Fruit fly (Drosophila melanogaster) whole organism, embryonic: ENCODE measurements around the gene Alp5.

Experiments used
- Atf6 ChIP-seq: fragments of 200-800 bp; sonication (Bioruptor generic); IDR thresholded peaks from 2 replicates; pipeline ENCODE4 v1.3.6; 2022; ENCODE audit warnings: missing biosample characterization, missing genetic modification characterization
- BtbVII ChIP-seq: fragments of 200-800 bp; sonication (Bioruptor generic); optimal IDR thresholded peaks from 3 replicates; lab custom pipeline; 2017; ENCODE audit warnings: missing biosample characterization, mild to moderate bottlenecking, missing genetic modification characterization
- CG10274 ChIP-seq: fragments of 200-800 bp; sonication (Bioruptor generic); optimal IDR thresholded peaks from 3 replicates; lab custom pipeline; 2017; ENCODE audit warnings: missing biosample characterization, mild to moderate bottlenecking, missing genetic modification characterization
- CG10543 ChIP-seq: fragments of 200-800 bp; sonication (Bioruptor generic); optimal IDR thresholded peaks from 3 replicates; lab custom pipeline; 2017; ENCODE audit warnings: missing biosample characterization, mild to moderate bottlenecking, missing genetic modification characterization, moderate library complexity
- CG11504 ChIP-seq: fragments of 200-800 bp; sonication (Bioruptor generic); optimal IDR thresholded peaks from 3 replicates; lab custom pipeline; 2019; ENCODE audit warnings: missing biosample characterization, mild to moderate bottlenecking, missing genetic modification characterization, moderate library complexity
- CG11695 ChIP-seq: fragments of 200-800 bp; sonication (Bioruptor generic); IDR thresholded peaks from 3 replicates; pipeline ENCODE4 v1.3.6; 2022; ENCODE audit warnings: missing biosample characterization, missing genetic modification characterization
- CG12236 ChIP-seq: fragments of 200-800 bp; sonication (Bioruptor generic); optimal IDR thresholded peaks from 2 replicates; lab custom pipeline; 2016; ENCODE audit warnings: missing biosample characterization, missing genetic modification characterization
- CG12769 ChIP-seq: fragments of 200-800 bp; sonication (Bioruptor generic); optimal IDR thresholded peaks from 2 replicates; lab custom pipeline; 2019; ENCODE audit warnings: missing biosample characterization, mild to moderate bottlenecking, missing genetic modification characterization, moderate library complexity
- CG13296 ChIP-seq: fragments of 200-800 bp; sonication (Bioruptor generic); optimal IDR thresholded peaks from 3 replicates; lab custom pipeline; 2018; ENCODE audit warnings: missing biosample characterization, mild to moderate bottlenecking, missing genetic modification characterization
- CG13894 ChIP-seq: fragments of 200-800 bp; sonication (Bioruptor generic); optimal IDR thresholded peaks from 3 replicates; lab custom pipeline; 2018; ENCODE audit warnings: missing biosample characterization, mild to moderate bottlenecking, missing genetic modification characterization, moderate library complexity
- CG1603 ChIP-seq: fragments of 200-800 bp; sonication (Bioruptor generic); optimal IDR thresholded peaks from 2 replicates; lab custom pipeline; 2019; ENCODE audit warnings: missing biosample characterization, mild to moderate bottlenecking, missing genetic modification characterization, moderate library complexity
- CG17802 ChIP-seq: fragments of 200-800 bp; sonication (Bioruptor generic); optimal IDR thresholded peaks from 2 replicates; lab custom pipeline; 2018; ENCODE audit warnings: missing biosample characterization, mild to moderate bottlenecking, missing genetic modification characterization, moderate library complexity
- CG2129 ChIP-seq: fragments of 200-800 bp; sonication (Bioruptor generic); IDR thresholded peaks from 2 replicates; pipeline ENCODE4 v1.3.6; 2022; ENCODE audit warnings: missing biosample characterization, missing genetic modification characterization; ENCODE audit not compliant: partially characterized antibody
- CG32532 ChIP-seq: fragments of 200-800 bp; sonication (Bioruptor generic); IDR thresholded peaks from 2 replicates; pipeline ENCODE4 v1.3.6; 2022; ENCODE audit warnings: missing biosample characterization, missing genetic modification characterization
- CG5953 ChIP-seq: fragments of 200-800 bp; sonication (Bioruptor generic); IDR thresholded peaks from 2 replicates; pipeline ENCODE4 v1.3.6; 2022; ENCODE audit warnings: missing biosample characterization, missing genetic modification characterization
- CG6254 ChIP-seq: fragments of 200-800 bp; sonication (Bioruptor generic); optimal IDR thresholded peaks from 3 replicates; lab custom pipeline; 2017; ENCODE audit warnings: mild to moderate bottlenecking, missing biosample characterization, missing genetic modification reagents, missing genetic modification characterization
- CG6813 ChIP-seq: fragments of 200-800 bp; sonication (Bioruptor generic); optimal IDR thresholded peaks from 2 replicates; lab custom pipeline; 2017; ENCODE audit warnings: missing biosample characterization, missing genetic modification characterization, mild to moderate bottlenecking, moderate library complexity, missing genetic modification reagents
- CG7745 ChIP-seq: fragments of 200-800 bp; sonication (Bioruptor generic); optimal IDR thresholded peaks from 2 replicates; lab custom pipeline; 2018; ENCODE audit warnings: missing biosample characterization, mild to moderate bottlenecking, missing genetic modification characterization, moderate library complexity
- Dbx ChIP-seq: fragments of 200-800 bp; sonication (Bioruptor generic); IDR thresholded peaks from 3 replicates; pipeline ENCODE4 v1.3.6; 2022; ENCODE audit warnings: missing biosample characterization, missing genetic modification characterization
- Deaf1 ChIP-seq: fragments of 200-800 bp; optimal IDR thresholded peaks from 3 replicates; lab custom pipeline; 2019; ENCODE audit warnings: missing biosample characterization, mild to moderate bottlenecking, missing genetic modification characterization, moderate library complexity
- Doc3 ChIP-seq: fragments of 200-800 bp; sonication (Bioruptor generic); IDR thresholded peaks from 3 replicates; pipeline ENCODE4 v1.3.6; 2022; ENCODE audit warnings: missing biosample characterization, missing genetic modification characterization; ENCODE audit not compliant: partially characterized antibody
- ERR ChIP-seq: fragments of 200-800 bp; sonication (Bioruptor generic); optimal IDR thresholded peaks from 2 replicates; lab custom pipeline; 2016; ENCODE audit warnings: missing biosample characterization, missing genetic modification characterization
- Elba2 ChIP-seq: fragments of 200-800 bp; sonication (Bioruptor generic); optimal IDR thresholded peaks from 3 replicates; lab custom pipeline; 2016; ENCODE audit warnings: missing biosample characterization, missing genetic modification characterization
- Med ChIP-seq: fragments of 200-800 bp; sonication (Bioruptor generic); peaks from one replicate; lab custom pipeline; 2016; ENCODE audit warnings: missing biosample characterization, missing genetic modification characterization, mild to moderate bottlenecking, inconsistent platforms, moderate library complexity
- Meics ChIP-seq: fragments of 200-800 bp; sonication (Bioruptor generic); optimal IDR thresholded peaks from 2 replicates; lab custom pipeline; 2017; ENCODE audit warnings: missing biosample characterization, mild to moderate bottlenecking, missing genetic modification characterization
- Poxn ChIP-seq: fragments of 200-800 bp; sonication (Bioruptor generic); IDR thresholded peaks from 2 replicates; pipeline ENCODE4 v1.3.6; 2022; ENCODE audit warnings: missing biosample characterization, missing genetic modification characterization
- Rfx ChIP-seq: fragments of 200-800 bp; sonication (Bioruptor generic); IDR thresholded peaks from 2 replicates; pipeline ENCODE4 v1.3.6; 2022; ENCODE audit warnings: missing biosample characterization, missing genetic modification characterization
- Tbp ChIP-seq: fragments of >200 bp; optimal IDR thresholded peaks from 2 replicates; lab custom pipeline; 2018; ENCODE audit warnings: missing biosample characterization, missing genetic modification characterization
- abd-A ChIP-seq: fragments of 200-800 bp; sonication (Bioruptor generic); optimal IDR thresholded peaks from 3 replicates; lab custom pipeline; 2019; ENCODE audit warnings: missing biosample characterization, mild to moderate bottlenecking, missing genetic modification characterization, moderate library complexity
- caup ChIP-seq: fragments of 200-800 bp; sonication (Bioruptor generic); optimal IDR thresholded peaks from 3 replicates; lab custom pipeline; 2017; ENCODE audit warnings: missing biosample characterization, mild to moderate bottlenecking, missing genetic modification characterization, moderate library complexity; ENCODE audit not compliant: severe bottlenecking
- ci ChIP-seq: fragments of 200-800 bp; sonication (Bioruptor generic); IDR thresholded peaks from 3 replicates; pipeline ENCODE4 v1.3.6; 2022; ENCODE audit warnings: missing biosample characterization, missing genetic modification characterization
- crol ChIP-seq: fragments of 200-800 bp; sonication (Bioruptor generic); IDR thresholded peaks from 2 replicates; pipeline ENCODE4 v1.3.6; 2022; ENCODE audit warnings: missing biosample characterization, missing genetic modification characterization
- dati ChIP-seq: fragments of 200-800 bp; sonication (Bioruptor generic); IDR thresholded peaks from 2 replicates; pipeline ENCODE4 v1.3.6; 2022; ENCODE audit warnings: missing biosample characterization, missing genetic modification characterization
- ewg ChIP-seq: fragments of 200-800 bp; sonication (Bioruptor generic); optimal IDR thresholded peaks from 3 replicates; lab custom pipeline; 2017; ENCODE audit warnings: mild to moderate bottlenecking, missing biosample characterization, missing genetic modification reagents, missing genetic modification characterization
- grn ChIP-seq: fragments of 200-800 bp; sonication (Bioruptor generic); optimal IDR thresholded peaks from 3 replicates; lab custom pipeline; 2017; ENCODE audit warnings: missing biosample characterization, missing genetic modification characterization
- hkb ChIP-seq, 2 experiments: fragments of 200-800 bp in 1 of 2; fragments of >200 bp in 1 of 2; sonication (Bioruptor generic) in 1 of 2; IDR thresholded peaks in 1 of 2; optimal IDR thresholded peaks in 1 of 2; 2 replicates each; pipeline versions ENCODE4 v1.3.6 to Lab custom; 2017 to 2022; ENCODE audit warnings: missing biosample characterization in 1 of 2, missing genetic modification characterization in 1 of 2
- kay ChIP-seq: fragments of 200-800 bp; sonication (Bioruptor generic); optimal IDR thresholded peaks from 2 replicates; lab custom pipeline; 2016; ENCODE audit warnings: missing biosample characterization, missing genetic modification characterization
- ken ChIP-seq: fragments of 200-800 bp; sonication (Bioruptor generic); IDR thresholded peaks from 3 replicates; pipeline ENCODE4 v1.3.6; 2022; ENCODE audit warnings: missing biosample characterization, missing genetic modification characterization
- nmo ChIP-seq: fragments of 200-800 bp; sonication (Bioruptor generic); optimal IDR thresholded peaks from 2 replicates; lab custom pipeline; 2018; ENCODE audit warnings: missing biosample characterization, mild to moderate bottlenecking, missing genetic modification characterization, moderate library complexity
- odd ChIP-seq: fragments of 200-800 bp; sonication (Bioruptor generic); optimal IDR thresholded peaks from 2 replicates; lab custom pipeline; 2017; ENCODE audit warnings: missing biosample characterization, mild to moderate bottlenecking, missing genetic modification characterization
- org-1 ChIP-seq: fragments of 200-800 bp; sonication (Bioruptor generic); optimal IDR thresholded peaks from 2 replicates; lab custom pipeline; 2017; ENCODE audit warnings: missing biosample characterization, missing genetic modification characterization
- pfk ChIP-seq: fragments of 200-800 bp; sonication (Bioruptor generic); optimal IDR thresholded peaks from 2 replicates; lab custom pipeline; 2018; ENCODE audit warnings: missing biosample characterization, mild to moderate bottlenecking, missing genetic modification characterization, moderate library complexity
- pita ChIP-seq: fragments of 200-800 bp; sonication (Bioruptor generic); optimal IDR thresholded peaks from 2 replicates; lab custom pipeline; 2017; ENCODE audit warnings: missing biosample characterization, mild to moderate bottlenecking, missing genetic modification characterization
- run ChIP-seq: fragments of 200-800 bp; sonication (Bioruptor generic); optimal IDR thresholded peaks from 3 replicates; lab custom pipeline; 2018; ENCODE audit warnings: missing biosample characterization, mild to moderate bottlenecking, missing genetic modification characterization
- sd ChIP-seq: fragments of 200-800 bp; sonication (Bioruptor generic); optimal IDR thresholded peaks from 3 replicates; lab custom pipeline; 2018; ENCODE audit warnings: missing biosample characterization, mild to moderate bottlenecking, missing genetic modification characterization, moderate library complexity
- sima ChIP-seq: fragments of 200-800 bp; sonication (Bioruptor generic); optimal IDR thresholded peaks from 2 replicates; lab custom pipeline; 2016; ENCODE audit warnings: missing biosample characterization, missing genetic modification characterization
- toy ChIP-seq: fragments of 200-800 bp; sonication (Bioruptor generic); IDR thresholded peaks from 2 replicates; pipeline ENCODE4 v1.3.6; 2022; ENCODE audit warnings: missing biosample characterization, missing genetic modification characterization
- wdn ChIP-seq: fragments of 200-800 bp; sonication (Bioruptor generic); IDR thresholded peaks from 2 replicates; pipeline ENCODE4 v1.3.6; 2022; ENCODE audit warnings: missing biosample characterization, missing genetic modification characterization
- zen2 ChIP-seq: fragments of 200-800 bp; sonication (Bioruptor generic); IDR thresholded peaks from 3 replicates; pipeline ENCODE4 v1.3.6; 2022; ENCODE audit warnings: missing biosample characterization, missing genetic modification characterization; ENCODE audit not compliant: partially characterized antibody

The Alp5 gene

dm6 chr3R:20977846-20978295, 28.9 kb downstream of the Alp5 start, which contains the start of gene Calx (continued):
- TF ChIP-seq ken (GFP tag; lab: Robert Waterston, UW) (peak; percentile 67; the same call in 2 of the 3 replicates), ci (GFP tag; lab: Robert Waterston, UW) (peak; percentile 14; the same call in 1 of the 3 replicates), Doc3 (GFP tag; lab: Robert Waterston, UW) (no peak), Med (GFP tag; lab: Kevin White, UChicago) (peak; percentile 70), zen2 (GFP tag; lab: Robert Waterston, UW) (peak; percentile 35; the same call in 1 of the 3 replicates), CG12236 (GFP tag; lab: Kevin White, UChicago) (no peak), pita (GFP tag; lab: Kevin White, UChicago) (no peak), grn (GFP tag; lab: Kevin White, UChicago) (peak; percentile 74), kay (GFP tag; lab: Kevin White, UChicago) (no peak), CG6254 (GFP tag; lab: Kevin White, UChicago) (no peak), CG11504 (peak; percentile 29), pfk (GFP tag; lab: Kevin White, UChicago) (peak; percentile 91), hkb (optimal IDR thresholded peaks at IDR 0.05; lab: Kevin White, UChicago) (no peak), hkb (GFP tag; IDR thresholded peaks at IDR 0.05; lab: Robert Waterston, UW) (no peak), BtbVII (no peak), run (tag; lab: Kevin White, UChicago) (no peak), ewg (GFP tag; lab: Kevin White, UChicago) (peak; percentile 13), CG6813 (GFP tag; lab: Kevin White, UChicago) (no peak), org-1 (GFP tag; lab: Kevin White, UChicago) (no peak), crol (peak; percentile 88), caup (GFP tag; lab: Kevin White, UChicago) (no peak), CG7745 (tag; lab: Kevin White, UChicago) (no peak), CG1603 (tag; lab: Kevin White, UChicago) (no peak), CG13894 (tag; lab: Kevin White, UChicago) (peak; percentile 56), Poxn (no peak), CG2129 (GFP tag; lab: Robert Waterston, UW) (no peak)
- TF ChIP-seq, all 482 proteins: peak for 31

dm6 chr3R:20976649-20977048, 30.1 kb downstream of the Alp5 start:
- no peak for TF ChIP-seq CG32532
- TF ChIP-seq sd (tag; lab: Kevin White, UChicago): no peak
- TF ChIP-seq dati: no peak
- TF ChIP-seq Deaf1: peak; percentile 78
- TF ChIP-seq CG13296 (GFP tag; lab: Kevin White, UChicago): no peak
- 0 out of 2 replicates have a peak, but pooled peaks have one; percentile 49 for TF ChIP-seq Rfx (GFP tag; lab: Robert Waterston, UW)
- no peak for TF ChIP-seq nmo (GFP tag; lab: Kevin White, UChicago)
- no peak for TF ChIP-seq Elba2
- TF ChIP-seq Atf6: 0 out of 2 replicates have a peak, but pooled peaks have one; percentile 8
- TF ChIP-seq wdn (GFP tag; lab: Robert Waterston, UW): 0 out of 2 replicates have a peak, but pooled peaks have one; percentile 32
- TF ChIP-seq odd (GFP tag; lab: Kevin White, UChicago): no peak
- peak; percentile 47 for TF ChIP-seq CG13894 (tag; lab: Kevin White, UChicago)
- no peak for TF ChIP-seq sima
- TF ChIP-seq CG10274 (GFP tag; lab: Kevin White, UChicago): peak; percentile 58
- TF ChIP-seq Dbx (GFP tag; lab: Robert Waterston, UW): 0 out of 3 replicates have a peak, but pooled peaks have one; percentile 45
- peak; percentile 73 for TF ChIP-seq CG11695 (GFP tag; lab: Robert Waterston, UW)
- no peak for TF ChIP-seq BtbVII
- TF ChIP-seq Tbp (GFP tag; lab: Kevin White, UChicago): no peak
- TF ChIP-seq CG5953 (GFP tag; lab: Robert Waterston, UW): no peak
- peak; percentile 1 for TF ChIP-seq CG12769
- TF ChIP-seq ERR (GFP tag; lab: Kevin White, UChicago): no peak
- TF ChIP-seq abd-A (tag; lab: Kevin White, UChicago): peak; percentile 82
- TF ChIP-seq CG17802 (tag; lab: Kevin White, UChicago): no peak
- TF ChIP-seq toy (GFP tag; lab: Robert Waterston, UW): no peak
- peak; percentile 75 for TF ChIP-seq CG10543
- TF ChIP-seq Meics: no peak
